Worm (Caenorhabditis elegans): ENCODE measurements around the gene hsp-12.3.
A peak's percentile ranks its signal among the peaks of the same experiment; 100 is the strongest.

hsp-12.3 gene

ce11 chrIV:9477135-9477928 is 32.0 kb upstream of the hsp-12.3 start, which contains the start of gene wrt-3:
wrt-3 (minus strand) TSS chrIV:9477456.
- peak; percentile 87 for TF ChIP-seq tra-4 (tag; optimal IDR thresholded peaks at IDR 0.05)
- peak; percentile 87 for TF ChIP-seq hnd-1 (tag; optimal IDR thresholded peaks at IDR 0.05)
- TF ChIP-seq ets-7 (tag; optimal IDR thresholded peaks at IDR 0.05) = peak; percentile 86
- TF ChIP-seq tbx-11 (GFP tag; IDR thresholded peaks at IDR 0.05) = peak; percentile 98
- TF ChIP-seq scrt-1 (GFP tag; IDR thresholded peaks at IDR 0.05) = peak; percentile 99
- TF ChIP-seq aly-1 (tag; optimal IDR thresholded peaks at IDR 0.05) = peak; percentile 95
- no peak for TF ChIP-seq ama-1 (optimal IDR thresholded peaks at IDR 0.05)
- TF ChIP-seq hmg-4 (GFP tag; optimal IDR thresholded peaks at IDR 0.05) = no peak
- TF ChIP-seq ceh-13 (GFP tag; optimal IDR thresholded peaks at IDR 0.05) = peak; percentile 93
- peak; percentile 92 for TF ChIP-seq B0310.2 (tag; optimal IDR thresholded peaks at IDR 0.05)
- TF ChIP-seq F13C5.2 (tag; optimal IDR thresholded peaks at IDR 0.05) = peak; percentile 91
- TF ChIP-seq pes-1 (GFP tag; IDR thresholded peaks at IDR 0.05) = peak; percentile 98
- no peak; the same call in 1 of the 2 replicates for TF ChIP-seq sea-1 (GFP tag; conservative IDR thresholded peaks at IDR 0.05)
- peak; percentile 94 for TF ChIP-seq tbx-37 (GFP tag; conservative IDR thresholded peaks at IDR 0.05)
- peak; percentile 95 for TF ChIP-seq flt-1 (GFP tag; IDR thresholded peaks at IDR 0.05)
- TF ChIP-seq ceh-36 (tag; optimal IDR thresholded peaks at IDR 0.05) = peak; percentile 95
- TF ChIP-seq hmbx-1 (tag; optimal IDR thresholded peaks at IDR 0.05) = peak; percentile 81

- TF ChIP-seq F13C5.2 (tag; optimal IDR thresholded peaks at IDR 0.05) (no peak), flt-1 (GFP tag; IDR thresholded peaks at IDR 0.05) (no peak)
Observed at ce11 chrIV:9469293-9469692, 24.0 kb upstream of the hsp-12.3 start.

ce11 chrIV:9467418-9467817 is 22.1 kb upstream of the hsp-12.3 start, which contains the start of gene F38E11.6:
F38E11.6 (minus strand) TSS chrIV:9467518.
- TF ChIP-seq F13C5.2 (tag; optimal IDR thresholded peaks at IDR 0.05) = no peak
- no peak for TF ChIP-seq hmg-4 (GFP tag; optimal IDR thresholded peaks at IDR 0.05)
- TF ChIP-seq scrt-1 (GFP tag; IDR thresholded peaks at IDR 0.05) = no peak
- no peak for TF ChIP-seq hnd-1 (tag; optimal IDR thresholded peaks at IDR 0.05)

- TF ChIP-seq sea-1 (GFP tag; conservative IDR thresholded peaks at IDR 0.05) (no peak), flt-1 (GFP tag; IDR thresholded peaks at IDR 0.05) (no peak), tbx-11 (GFP tag; IDR thresholded peaks at IDR 0.05) (no peak), B0310.2 (tag; optimal IDR thresholded peaks at IDR 0.05) (no peak), hmbx-1 (tag; optimal IDR thresholded peaks at IDR 0.05) (no peak), tra-4 (tag; optimal IDR thresholded peaks at IDR 0.05) (no peak), aly-1 (tag; optimal IDR thresholded peaks at IDR 0.05) (no peak), scrt-1 (GFP tag; IDR thresholded peaks at IDR 0.05) (no peak), ceh-36 (tag; optimal IDR thresholded peaks at IDR 0.05) (no peak)
Observed at ce11 chrIV:9464345-9464783, 19.1 kb upstream of the hsp-12.3 start.

DNA sequence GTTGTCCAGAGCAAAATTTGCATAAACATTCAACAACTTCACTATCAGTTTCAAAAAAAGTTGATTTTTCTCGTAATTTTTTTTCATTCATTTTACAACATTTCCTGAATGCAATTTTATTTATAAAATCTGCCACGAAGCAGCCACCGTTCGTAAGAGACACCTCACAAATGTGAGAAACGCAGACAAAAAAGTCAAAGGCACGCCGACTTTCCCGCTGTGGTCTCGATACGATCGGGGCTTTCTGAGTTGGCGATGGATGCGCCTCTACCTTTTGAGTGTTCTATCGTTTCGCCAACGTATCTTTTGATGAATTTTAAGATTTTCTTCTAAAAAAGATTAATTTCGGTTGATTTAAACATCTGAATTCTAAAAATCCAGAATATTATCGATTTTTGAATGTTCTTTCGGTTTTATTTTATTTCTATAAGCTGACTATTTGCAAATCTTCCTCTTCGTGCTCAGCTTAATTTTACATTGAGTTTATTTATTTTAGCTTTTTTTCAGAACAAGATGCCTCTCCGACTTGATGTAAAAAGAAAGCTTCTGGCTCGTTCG is 14.0 kb upstream of the hsp-12.3 start, which contains the start of gene copb-2:
Gene copb-2 (plus strand): TSS at position 508 of the 558 bp plus-strand sequence.
- TF ChIP-seq ama-1 (optimal IDR thresholded peaks at IDR 0.05) (no peak), ets-7 (tag; optimal IDR thresholded peaks at IDR 0.05) (no peak), flt-1 (GFP tag; IDR thresholded peaks at IDR 0.05) (no peak), aly-1 (tag; optimal IDR thresholded peaks at IDR 0.05) (no peak), hmbx-1 (tag; optimal IDR thresholded peaks at IDR 0.05) (no peak), tbx-37 (GFP tag; conservative IDR thresholded peaks at IDR 0.05) (no peak), tra-4 (tag; optimal IDR thresholded peaks at IDR 0.05) (no peak), hmg-4 (GFP tag; optimal IDR thresholded peaks at IDR 0.05) (no peak), B0310.2 (tag; optimal IDR thresholded peaks at IDR 0.05) (no peak), ceh-36 (tag; optimal IDR thresholded peaks at IDR 0.05) (no peak), hnd-1 (tag; optimal IDR thresholded peaks at IDR 0.05) (no peak), tbx-11 (GFP tag; IDR thresholded peaks at IDR 0.05) (no peak), pes-1 (GFP tag; IDR thresholded peaks at IDR 0.05) (no peak), ceh-13 (GFP tag; optimal IDR thresholded peaks at IDR 0.05) (no peak), sea-1 (GFP tag; conservative IDR thresholded peaks at IDR 0.05) (no peak), scrt-1 (GFP tag; IDR thresholded peaks at IDR 0.05) (no peak), F13C5.2 (tag; optimal IDR thresholded peaks at IDR 0.05) (no peak)

DNA sequence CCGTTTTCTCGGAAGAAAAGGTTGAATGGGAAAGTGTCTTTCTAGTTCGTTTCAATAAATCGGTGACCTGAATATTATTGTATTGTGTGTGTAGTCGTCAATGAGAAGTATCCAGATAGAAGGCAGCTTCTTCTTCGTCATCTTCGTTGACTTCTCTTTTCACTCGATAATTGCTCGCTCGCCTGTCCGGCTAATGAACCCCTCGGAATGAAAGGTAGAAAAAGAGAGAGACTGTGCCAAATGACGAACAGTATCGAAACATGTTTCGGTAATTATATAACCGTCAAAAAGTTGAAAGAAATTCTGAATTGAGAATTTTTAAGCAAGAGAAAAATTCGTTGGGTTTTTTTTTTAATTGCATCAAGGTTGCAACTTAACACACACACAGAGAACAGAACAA is 12.1 kb upstream of the hsp-12.3 start, which contains the start of gene cutl-17:
Gene cutl-17 (minus strand): TSS at position 101 of the 400 bp plus-strand sequence.
- TF ChIP-seq B0310.2 (tag; optimal IDR thresholded peaks at IDR 0.05) (no peak), hmbx-1 (tag; optimal IDR thresholded peaks at IDR 0.05) (no peak), F13C5.2 (tag; optimal IDR thresholded peaks at IDR 0.05) (no peak), tbx-11 (GFP tag; IDR thresholded peaks at IDR 0.05) (no peak), ceh-36 (tag; optimal IDR thresholded peaks at IDR 0.05) (no peak), tra-4 (tag; optimal IDR thresholded peaks at IDR 0.05) (no peak), sea-1 (GFP tag; conservative IDR thresholded peaks at IDR 0.05) (no peak), aly-1 (tag; optimal IDR thresholded peaks at IDR 0.05) (no peak), ceh-13 (GFP tag; optimal IDR thresholded peaks at IDR 0.05) (no peak), hmg-4 (GFP tag; optimal IDR thresholded peaks at IDR 0.05) (no peak)

DNA sequence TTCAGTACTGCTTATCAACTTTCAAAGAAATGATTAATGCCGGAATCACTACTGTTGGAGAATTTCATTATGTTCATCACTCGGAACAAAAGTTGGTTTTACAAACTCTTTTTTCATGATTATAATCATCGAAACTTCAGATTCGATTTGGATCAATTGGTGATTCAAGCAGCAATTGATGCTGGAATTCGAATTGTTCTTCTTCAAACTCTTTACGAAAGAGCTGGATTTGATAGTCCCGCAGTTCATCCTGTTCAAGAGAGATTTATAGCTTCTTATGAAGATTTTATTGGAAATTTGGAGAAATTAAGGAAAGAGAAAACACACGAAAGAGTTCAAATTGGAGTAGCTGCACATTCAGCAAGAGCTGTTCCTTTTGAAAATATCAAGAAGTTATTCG is 6.5 kb upstream of the hsp-12.3 start:
- TF ChIP-seq tra-4 (tag; optimal IDR thresholded peaks at IDR 0.05) (no peak), scrt-1 (GFP tag; IDR thresholded peaks at IDR 0.05) (no peak), hmbx-1 (tag; optimal IDR thresholded peaks at IDR 0.05) (no peak), flt-1 (GFP tag; IDR thresholded peaks at IDR 0.05) (no peak), B0310.2 (tag; optimal IDR thresholded peaks at IDR 0.05) (no peak), ama-1 (optimal IDR thresholded peaks at IDR 0.05) (no peak), ceh-36 (tag; optimal IDR thresholded peaks at IDR 0.05) (no peak), tbx-11 (GFP tag; IDR thresholded peaks at IDR 0.05) (no peak), hnd-1 (tag; optimal IDR thresholded peaks at IDR 0.05) (no peak), hmg-4 (GFP tag; optimal IDR thresholded peaks at IDR 0.05) (no peak), aly-1 (tag; optimal IDR thresholded peaks at IDR 0.05) (no peak), sea-1 (GFP tag; conservative IDR thresholded peaks at IDR 0.05) (no peak)
